Worm (Caenorhabditis elegans): ENCODE measurements around the gene C23H5.8.

The C23H5.8 gene

DNA sequence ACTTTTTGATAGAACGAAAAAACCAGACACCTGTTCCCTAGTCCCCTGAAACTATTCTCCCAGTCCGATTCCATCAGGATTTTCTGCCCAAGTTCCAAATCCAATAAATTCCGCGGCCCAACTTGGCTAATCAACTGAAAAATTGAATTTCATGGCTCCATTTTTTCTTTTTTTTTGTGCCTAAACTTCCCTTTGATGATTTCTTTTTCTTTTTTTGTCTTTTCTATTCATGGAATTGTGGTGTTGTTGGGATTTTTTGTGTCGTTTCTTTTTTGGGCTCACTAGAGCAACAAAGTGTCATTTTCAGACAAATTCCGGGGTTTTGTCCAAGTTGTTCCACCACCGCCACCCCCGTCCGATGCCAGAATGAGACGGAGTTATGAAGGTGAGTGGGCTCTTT, 47.3 kb downstream of the C23H5.8 start, which contains the start of gene arrd-26:
arrd-26 (plus strand) TSS at position 301 of the 400 bp plus-strand sequence.
- TF ChIP-seq tbx-37 (GFP tag; conservative IDR thresholded peaks at IDR 0.05) (no peak), B0310.2 (tag; optimal IDR thresholded peaks at IDR 0.05) (no peak), flt-1 (GFP tag; IDR thresholded peaks at IDR 0.05) (no peak), pes-1 (GFP tag; IDR thresholded peaks at IDR 0.05) (no peak), hmbx-1 (tag; optimal IDR thresholded peaks at IDR 0.05) (no peak), ets-7 (tag; optimal IDR thresholded peaks at IDR 0.05) (no peak), tra-4 (tag; optimal IDR thresholded peaks at IDR 0.05) (no peak), ama-1 (optimal IDR thresholded peaks at IDR 0.05) (no peak), hnd-1 (tag; optimal IDR thresholded peaks at IDR 0.05) (no peak), hmg-4 (GFP tag; optimal IDR thresholded peaks at IDR 0.05) (no peak), aly-1 (tag; optimal IDR thresholded peaks at IDR 0.05) (no peak), ceh-13 (GFP tag; optimal IDR thresholded peaks at IDR 0.05) (no peak), scrt-1 (GFP tag; IDR thresholded peaks at IDR 0.05) (no peak), tbx-11 (GFP tag; IDR thresholded peaks at IDR 0.05) (no peak), sea-1 (GFP tag; conservative IDR thresholded peaks at IDR 0.05) (no peak), ceh-36 (tag; optimal IDR thresholded peaks at IDR 0.05) (no peak), F13C5.2 (tag; optimal IDR thresholded peaks at IDR 0.05) (no peak)

Measured in whole organism, early embryonic.